Worm (Caenorhabditis elegans) whole organism, midembryonic: ENCODE measurements around the gene sft-1.

ENCODE experiments used
- T22C8.4 ChIP-seq: fragments of 200-800 bp; sonication (Bioruptor generic); IDR thresholded peaks from 2 replicates; pipeline ENCODE4 v1.3.6; 2022; ENCODE audit warnings: missing genetic modification characterization, missing compliant biosample characterization
- klf-2 ChIP-seq: fragments of 200-800 bp; sonication (Bioruptor generic); conservative IDR thresholded peaks from 2 replicates; pipeline ENCODE4 v1.3.6; 2022; ENCODE audit warnings: missing genetic modification reagents, missing genetic modification characterization, missing compliant biosample characterization
- med-1 ChIP-seq: sonication (generic microtip); optimal IDR thresholded peaks from 2 replicates; lab custom pipeline; 2017; ENCODE audit warnings: missing genetic modification characterization, mild to moderate bottlenecking, missing compliant biosample characterization, antibody characterized with exemption, missing genetic modification reagents; ENCODE audit not compliant: insufficient read depth
- ztf-23 ChIP-seq: fragments of 200-800 bp; sonication (Bioruptor generic); IDR thresholded peaks from 2 replicates; pipeline ENCODE4 v1.3.6; 2022; ENCODE audit warnings: missing genetic modification reagents, missing genetic modification characterization, missing compliant biosample characterization
- ztf-29 ChIP-seq: fragments of 200-800 bp; sonication (Bioruptor generic); IDR thresholded peaks from 2 replicates; pipeline ENCODE4 v1.3.6; 2022; ENCODE audit warnings: missing genetic modification reagents, missing genetic modification characterization, missing compliant biosample characterization

- TF ChIP-seq ztf-29 (GFP tag; lab: Robert Waterston, UW) (no peak), med-1 (GFP tag; lab: Kevin White, UChicago) (no peak), ztf-23 (GFP tag; lab: Robert Waterston, UW) (no peak), T22C8.4 (GFP tag; lab: Robert Waterston, UW) (no peak), klf-2 (GFP tag; lab: Robert Waterston, UW) (no peak)
These were observed 25.2 kb upstream of the sft-1 start for ce11 chrIII:3061289-3061688.
